Worm (Caenorhabditis elegans) whole organism, L1 larva: ENCODE data around the gene T22B7.8.
A peak's percentile ranks its signal among the peaks of the same experiment; 100 is the strongest.

Experiments
- Y116A8C.19 ChIP-seq: sonication (generic microtip); optimal IDR thresholded peaks from 2 replicates; lab custom pipeline; 2016; ENCODE audit warnings: missing compliant biosample characterization, missing genetic modification characterization, borderline replicate concordance
- aly-2 ChIP-seq: fragments of 150-350 bp; optimal IDR thresholded peaks from 2 replicates; lab custom pipeline; 2014; ENCODE audit warnings: missing biosample characterization, missing genetic modification characterization
- blmp-1 ChIP-seq: fragments of 150-350 bp; optimal IDR thresholded peaks from 2 replicates; lab custom pipeline; 2014; ENCODE audit warnings: missing biosample characterization, missing genetic modification characterization
- ceh-8 ChIP-seq: fragments of 200-800 bp; sonication (Bioruptor generic); optimal IDR thresholded peaks from 2 replicates; lab custom pipeline; 2018; ENCODE audit warnings: mild to moderate bottlenecking, missing genetic modification characterization, moderate library complexity, missing compliant biosample characterization
- ceh-88 ChIP-seq: fragments of 200-800 bp; sonication (Bioruptor generic); IDR thresholded peaks from 2 replicates; pipeline ENCODE4 v1.3.6; 2022; ENCODE audit warnings: missing genetic modification characterization, missing compliant biosample characterization
- dpl-1 ChIP-seq, 3 experiments: fragments of 150-350 bp in 2 of 3; sonication (generic microtip) in 1 of 3; optimal IDR thresholded peaks; 2 replicates each; lab custom pipeline; 2014 to 2017; ENCODE audit warnings: missing biosample characterization in 3 of 3, missing genetic modification characterization in 3 of 3, missing genetic modification reagents in 3 of 3
- efl-1 ChIP-seq, 4 experiments: fragments of 150-350 bp; optimal IDR thresholded peaks in 3 of 4; peaks in 1 of 4; 1 replicate in 1 of 4; 2 replicates in 3 of 4; lab custom pipeline; 2014; ENCODE audit warnings: missing biosample characterization in 2 of 4, missing genetic modification characterization in 2 of 4, missing genetic modification reagents in 2 of 4
- efl-3 ChIP-seq: fragments of 200-800 bp; sonication (Bioruptor generic); optimal IDR thresholded peaks from 2 replicates; lab custom pipeline; 2018; ENCODE audit warnings: mild to moderate bottlenecking, missing genetic modification characterization, missing compliant biosample characterization
- egl-27 ChIP-seq, 2 experiments: fragments of 150-350 bp in 1 of 2; sonication (generic microtip); optimal IDR thresholded peaks; 3 replicates each; lab custom pipeline; 2017 to 2018; ENCODE audit warnings: missing biosample characterization in 2 of 2, missing genetic modification characterization in 2 of 2, missing genetic modification reagents in 2 of 2
- elt-3 ChIP-seq, 6 experiments: fragments of 150-350 bp in 1 of 6; sonication (generic microtip); optimal IDR thresholded peaks; 2 replicates each; lab custom pipeline; 2017 to 2018; ENCODE audit warnings: missing biosample characterization in 6 of 6, missing genetic modification characterization in 6 of 6, inconsistent platforms in 1 of 6
- grh-1 ChIP-seq: fragments of 200-800 bp; sonication (Bioruptor generic); IDR thresholded peaks from 2 replicates; pipeline ENCODE4 v1.3.6; 2022; ENCODE audit warnings: missing genetic modification reagents, missing genetic modification characterization, missing compliant biosample characterization
- hlh-4 ChIP-seq: sonication (generic microtip); optimal IDR thresholded peaks from 2 replicates; lab custom pipeline; 2016; ENCODE audit warnings: mild to moderate bottlenecking, missing genetic modification characterization, missing compliant biosample characterization
- jun-1 ChIP-seq: fragments of 150-350 bp; optimal IDR thresholded peaks from 2 replicates; lab custom pipeline; 2014; ENCODE audit warnings: missing biosample characterization, missing genetic modification reagents, missing genetic modification characterization
- lin-13 ChIP-seq: fragments of 150-350 bp; optimal IDR thresholded peaks from 2 replicates; lab custom pipeline; 2014; ENCODE audit warnings: missing biosample characterization, missing genetic modification reagents, missing genetic modification characterization
- lin-14 ChIP-seq: fragments of 200-800 bp; sonication (Bioruptor generic); optimal IDR thresholded peaks from 2 replicates; lab custom pipeline; 2018; ENCODE audit warnings: mild to moderate bottlenecking, missing genetic modification characterization, moderate library complexity, missing compliant biosample characterization
- lin-15B ChIP-seq: fragments of 150-350 bp; sonication (generic microtip); optimal IDR thresholded peaks from 3 replicates; lab custom pipeline; 2014; ENCODE audit warnings: missing biosample characterization, missing genetic modification characterization
- lin-35 ChIP-seq, 2 experiments: fragments of 150-350 bp; optimal IDR thresholded peaks; 2 replicates each; lab custom pipeline; 2014; ENCODE audit warnings: missing biosample characterization in 2 of 2, missing genetic modification characterization in 2 of 2, missing genetic modification reagents in 2 of 2
- mdl-1 ChIP-seq, 2 experiments: fragments of 150-350 bp; optimal IDR thresholded peaks; 2 replicates each; lab custom pipeline; 2014 to 2017; ENCODE audit warnings: missing biosample characterization in 2 of 2, missing genetic modification characterization in 2 of 2, inconsistent platforms in 1 of 2
- nhr-11 ChIP-seq: fragments of 150-350 bp; optimal IDR thresholded peaks from 2 replicates; lab custom pipeline; 2014; ENCODE audit warnings: missing biosample characterization, missing genetic modification characterization
- nhr-12 ChIP-seq: sonication (generic microtip); optimal IDR thresholded peaks from 2 replicates; lab custom pipeline; 2017; ENCODE audit warnings: missing biosample characterization, missing genetic modification characterization
- nhr-19 ChIP-seq: fragments of 200-800 bp; sonication (Bioruptor generic); conservative IDR thresholded peaks from 2 replicates; pipeline ENCODE4 v1.3.6; 2022; ENCODE audit warnings: missing genetic modification characterization, missing compliant biosample characterization
- nhr-20 ChIP-seq: sonication (generic microtip); optimal IDR thresholded peaks from 2 replicates; lab custom pipeline; 2016; ENCODE audit warnings: mild to moderate bottlenecking, missing genetic modification characterization, missing compliant biosample characterization
- nhr-28 ChIP-seq: fragments of 150-350 bp; optimal IDR thresholded peaks from 2 replicates; lab custom pipeline; 2014; ENCODE audit warnings: missing biosample characterization, missing genetic modification characterization
- nhr-47 ChIP-seq: sonication (generic microtip); optimal IDR thresholded peaks from 2 replicates; lab custom pipeline; 2016; ENCODE audit warnings: mild to moderate bottlenecking, missing genetic modification characterization, moderate library complexity, missing compliant biosample characterization
- nhr-77 ChIP-seq: fragments of 150-350 bp; optimal IDR thresholded peaks from 2 replicates; lab custom pipeline; 2014; ENCODE audit warnings: missing biosample characterization, missing genetic modification characterization
- nhr-84 ChIP-seq: sonication (generic microtip); optimal IDR thresholded peaks from 2 replicates; lab custom pipeline; 2017; ENCODE audit warnings: missing biosample characterization, missing genetic modification characterization
- nhr-85 ChIP-seq: sonication (generic microtip); peaks from one replicate; lab custom pipeline; 2016; ENCODE audit warnings: missing genetic modification characterization, inconsistent platforms, missing compliant biosample characterization
- pag-3 ChIP-seq: sonication (generic microtip); optimal IDR thresholded peaks from 2 replicates; lab custom pipeline; 2017; ENCODE audit warnings: missing genetic modification characterization, mild to moderate bottlenecking, missing compliant biosample characterization, antibody characterized with exemption, borderline replicate concordance; ENCODE audit not compliant: insufficient read depth
- snu-23 ChIP-seq: sonication (generic microtip); optimal IDR thresholded peaks from 2 replicates; lab custom pipeline; 2016; ENCODE audit warnings: missing genetic modification characterization, missing compliant biosample characterization
- sup-37 ChIP-seq: fragments of 200-800 bp; sonication (Bioruptor generic); optimal IDR thresholded peaks from 2 replicates; lab custom pipeline; 2018; ENCODE audit warnings: mild to moderate bottlenecking, missing genetic modification characterization, missing compliant biosample characterization
- tbx-2 ChIP-seq: sonication (generic microtip); optimal IDR thresholded peaks from 2 replicates; lab custom pipeline; 2016; ENCODE audit warnings: missing genetic modification characterization, missing compliant biosample characterization
- tlp-1 ChIP-seq: fragments of 150-350 bp; optimal IDR thresholded peaks from 2 replicates; lab custom pipeline; 2014; ENCODE audit warnings: missing biosample characterization, missing genetic modification characterization
- unc-86 ChIP-seq: sonication (generic microtip); optimal IDR thresholded peaks from 2 replicates; lab custom pipeline; 2016; ENCODE audit warnings: missing genetic modification characterization, missing compliant biosample characterization
- unc-98 ChIP-seq: fragments of 200-800 bp; sonication (Bioruptor generic); IDR thresholded peaks from 2 replicates; pipeline ENCODE4 v1.3.6; 2022; ENCODE audit warnings: missing genetic modification characterization, missing compliant biosample characterization
- vab-15 ChIP-seq: sonication (generic microtip); optimal IDR thresholded peaks from 2 replicates; lab custom pipeline; 2017; ENCODE audit warnings: missing genotype, mild to moderate bottlenecking, missing genetic modification characterization, missing compliant biosample characterization
- zip-4 ChIP-seq: fragments of 200-800 bp; sonication (Bioruptor generic); optimal IDR thresholded peaks from 2 replicates; lab custom pipeline; 2018; ENCODE audit warnings: mild to moderate bottlenecking, missing genetic modification characterization, moderate library complexity, missing compliant biosample characterization
- ztf-4 ChIP-seq: fragments of 150-350 bp; optimal IDR thresholded peaks from 2 replicates; lab custom pipeline; 2014; ENCODE audit warnings: missing biosample characterization, missing genetic modification characterization

The T22B7.8 gene

DNA sequence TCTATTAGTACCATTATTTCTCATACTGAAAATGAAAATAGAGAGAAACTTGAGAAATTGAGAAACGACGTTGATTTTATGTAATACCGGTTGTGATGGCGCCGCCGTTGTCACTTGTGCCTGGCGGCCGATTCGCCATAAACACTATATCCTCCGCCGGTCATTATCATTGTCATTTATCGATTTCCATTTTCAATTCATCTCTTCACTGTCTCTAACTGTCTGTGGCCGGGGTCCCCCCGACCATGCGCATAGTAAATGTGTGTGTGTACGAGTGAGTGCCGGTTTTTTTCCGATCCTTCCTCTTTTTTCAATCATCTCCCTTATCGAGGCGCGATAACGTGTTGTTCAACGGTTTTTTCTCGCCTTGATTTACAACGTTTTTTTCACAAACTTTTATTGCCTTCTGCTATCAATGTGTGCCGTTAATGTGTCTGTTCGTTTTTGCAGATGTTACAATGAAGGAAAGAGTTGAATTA lies 28.3 kb upstream of the T22B7.8 start, which contains the start of gene F14D12.1 (continued):
- TF ChIP-seq unc-98 (GFP tag; lab: Robert Waterston, UW) (no peak), hlh-4 (tag; lab: Kevin White, UChicago) (no peak), pag-3 (tag; lab: Kevin White, UChicago) (no peak), efl-3 (no peak), dpl-1 (GFP tag; optimal IDR thresholded peaks at IDR 0.05; lab: Kevin White, UChicago) (no peak), lin-35 (GFP tag; optimal IDR thresholded peaks at IDR 0.05; lab: Kevin White, UChicago) (peak in 1 of 2 experiments; percentile 49)

DNA sequence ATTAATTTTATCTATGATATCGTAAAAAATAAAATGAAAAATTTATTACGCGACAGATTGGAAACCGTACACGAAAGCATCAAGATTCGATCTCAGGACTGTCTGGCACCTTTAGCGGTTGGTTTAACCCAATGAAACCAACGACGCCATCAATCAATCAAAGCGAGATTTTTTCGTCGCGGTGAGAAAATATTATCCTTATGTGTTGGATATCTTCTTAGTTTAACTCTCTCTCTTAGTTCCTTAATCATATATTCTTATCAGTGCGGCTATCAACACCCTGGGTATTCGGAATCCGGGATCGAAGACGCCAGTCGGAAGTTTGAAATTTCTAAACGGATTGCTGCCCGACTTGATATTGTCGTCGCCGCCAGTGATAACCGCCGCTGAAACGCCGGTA lies 26.7 kb upstream of the T22B7.8 start:
- TF ChIP-seq elt-3 (tag; optimal IDR thresholded peaks at IDR 0.05; lab: Kevin White, UChicago) (peak in 2 of 6 experiments; percentile 45 to 70), egl-27 (tag; optimal IDR thresholded peaks at IDR 0.05; lab: Kevin White, UChicago) (no peak), nhr-85 (tag; lab: Kevin White, UChicago) (peak; percentile 49), snu-23 (GFP tag; lab: Kevin White, UChicago) (no peak), blmp-1 (tag; lab: Kevin White, UChicago) (peak; percentile 81), nhr-12 (no peak)

DNA sequence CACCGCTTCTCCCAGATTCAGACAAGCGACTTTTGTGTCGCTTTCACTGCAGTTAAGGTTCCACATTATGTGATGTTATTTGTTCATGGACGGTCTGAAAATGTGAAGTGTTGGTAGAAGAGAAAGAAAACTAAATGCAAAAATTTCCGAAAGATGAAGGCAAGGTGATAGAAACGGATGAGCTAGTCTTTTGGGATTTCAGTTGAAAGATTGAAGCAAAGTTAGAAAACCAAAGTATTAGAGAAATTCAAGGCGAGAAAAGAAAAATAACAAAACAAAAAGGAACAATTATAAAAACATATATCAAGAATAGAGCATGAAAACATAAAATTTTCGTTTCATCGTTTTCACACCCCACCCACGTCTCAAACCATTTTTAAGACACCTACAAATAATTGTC lies 20.6 kb upstream of the T22B7.8 start, which contains the start of gene octr-1:
Gene octr-1, minus strand, starts transcription at position 101 of the 400 bp plus-strand sequence.
- no peak for TF ChIP-seq ceh-8 (GFP tag; lab: Kevin White, UChicago)
- no peak for TF ChIP-seq efl-1 (optimal IDR thresholded peaks at IDR 0.05; lab: Kevin White, UChicago)
- no peak for TF ChIP-seq efl-1 (GFP tag; optimal IDR thresholded peaks at IDR 0.05 in 1 of 2; lab: Kevin White, UChicago)
- TF ChIP-seq pag-3 (tag; lab: Kevin White, UChicago): no peak
- no peak for TF ChIP-seq Y116A8C.19 (tag; lab: Kevin White, UChicago)
- no peak for TF ChIP-seq egl-27 (tag; optimal IDR thresholded peaks at IDR 0.05; lab: Kevin White, UChicago)
- no peak for TF ChIP-seq ceh-88
- no peak for TF ChIP-seq unc-98 (GFP tag; lab: Robert Waterston, UW)
- TF ChIP-seq nhr-28 (tag; lab: Kevin White, UChicago): no peak
- TF ChIP-seq nhr-11 (tag; lab: Kevin White, UChicago): no peak
- no peak for TF ChIP-seq tlp-1
- no peak for TF ChIP-seq unc-86 (tag; lab: Kevin White, UChicago)
- TF ChIP-seq ztf-4 (tag; lab: Kevin White, UChicago): no peak
- no peak for TF ChIP-seq zip-4 (GFP tag; lab: Kevin White, UChicago)

DNA sequence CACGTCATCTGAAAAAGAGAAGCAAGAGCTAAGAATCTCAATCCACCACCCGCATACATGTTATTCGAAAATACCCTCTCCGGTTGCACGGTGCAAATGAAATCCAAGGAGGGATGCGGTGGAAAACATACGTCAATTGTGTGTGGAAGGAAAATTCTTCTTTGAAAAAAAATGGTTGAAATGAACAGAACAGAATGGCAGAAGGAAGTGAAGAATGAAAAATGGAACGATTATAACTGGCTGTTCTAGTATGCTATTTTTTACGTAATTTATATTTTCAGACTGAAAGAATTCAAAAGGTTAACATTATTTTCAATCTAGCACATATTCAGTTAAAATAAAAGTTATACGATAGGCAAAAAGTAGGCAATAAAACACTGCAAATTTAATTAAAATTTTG lies 15.7 kb upstream of the T22B7.8 start:
- TF ChIP-seq efl-1 (optimal IDR thresholded peaks at IDR 0.05; lab: Kevin White, UChicago): no peak
- TF ChIP-seq efl-1 (GFP tag; optimal IDR thresholded peaks at IDR 0.05 in 1 of 2; lab: Kevin White, UChicago): peak in 1 of 2 experiments; percentile 4
- no peak for TF ChIP-seq lin-13 (GFP tag; lab: Kevin White, UChicago)

DNA sequence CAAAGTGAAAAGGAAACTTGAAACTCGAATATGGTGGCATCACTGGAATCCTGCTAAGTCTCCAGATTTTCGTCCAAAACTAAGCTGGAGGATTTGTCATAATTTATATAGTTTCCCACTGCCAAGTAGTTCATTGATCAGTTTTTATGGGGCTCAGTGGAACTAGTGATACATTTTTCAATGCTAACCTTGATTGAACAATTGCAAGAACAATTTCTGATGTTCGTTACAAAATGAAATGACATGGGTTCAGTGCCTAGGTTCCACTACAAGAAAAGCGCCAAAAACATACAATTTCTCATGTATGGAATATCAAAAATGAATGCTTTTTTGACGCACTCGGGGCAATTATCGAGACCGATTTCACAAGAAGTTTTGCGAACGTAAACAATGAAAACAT lies 9.9 kb upstream of the T22B7.8 start:
- TF ChIP-seq aly-2 (tag; lab: Kevin White, UChicago) (no peak), nhr-85 (tag; lab: Kevin White, UChicago) (no peak), nhr-20 (tag; lab: Kevin White, UChicago) (no peak), nhr-47 (tag; lab: Kevin White, UChicago) (no peak), lin-15B (no peak), nhr-84 (tag; lab: Kevin White, UChicago) (no peak), blmp-1 (tag; lab: Kevin White, UChicago) (no peak), elt-3 (tag; optimal IDR thresholded peaks at IDR 0.05; lab: Kevin White, UChicago) (no peak)
- TF ChIP-seq, all 84 proteins: peak for 0

DNA sequence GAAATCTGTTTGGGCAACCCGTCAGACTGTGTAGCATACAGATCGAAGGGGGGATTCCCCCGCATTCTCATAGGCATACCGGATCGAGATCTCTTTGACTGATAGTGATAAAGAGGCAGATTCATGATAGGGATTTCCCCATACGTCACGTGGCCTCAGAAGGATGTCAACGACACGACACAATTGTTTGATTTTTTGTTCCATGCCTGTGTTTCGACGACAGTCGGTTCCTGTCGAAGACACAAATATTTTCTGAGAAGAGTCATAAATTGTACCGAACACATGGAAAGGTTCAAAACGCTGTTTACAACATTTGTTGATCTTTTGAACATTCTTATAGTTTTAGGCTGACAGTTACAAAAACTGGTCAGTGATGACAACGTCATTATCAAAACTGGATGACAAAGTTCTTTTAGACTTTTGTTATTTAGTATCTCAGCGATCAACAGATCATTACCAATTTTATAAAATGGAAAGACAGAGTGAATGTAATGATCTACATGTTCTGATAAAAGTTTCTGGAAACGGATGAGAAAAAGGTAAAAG lies 3.2 kb upstream of the T22B7.8 start:
- TF ChIP-seq grh-1 (GFP tag; lab: Robert Waterston, UW) (peak; percentile 27; the same call in 1 of the 2 replicates), mdl-1 (tag; optimal IDR thresholded peaks at IDR 0.05; lab: Kevin White, UChicago) (peak in 1 of 2 experiments; percentile 61), lin-35 (GFP tag; optimal IDR thresholded peaks at IDR 0.05; lab: Kevin White, UChicago) (peak in 1 of 2 experiments; percentile 15), lin-13 (GFP tag; lab: Kevin White, UChicago) (no peak), nhr-19 (peak; percentile 19; the same call in 1 of the 2 replicates), snu-23 (GFP tag; lab: Kevin White, UChicago) (peak; percentile 25), sup-37 (GFP tag; lab: Kevin White, UChicago) (no peak), lin-14 (GFP tag; lab: Kevin White, UChicago) (peak; percentile 39), tbx-2 (tag; lab: Kevin White, UChicago) (peak; percentile 20), nhr-85 (tag; lab: Kevin White, UChicago) (peak; percentile 82), vab-15 (tag; lab: Kevin White, UChicago) (no peak), jun-1 (tag; lab: Kevin White, UChicago) (no peak), efl-1 (optimal IDR thresholded peaks at IDR 0.05; lab: Kevin White, UChicago) (no peak), efl-1 (GFP tag; optimal IDR thresholded peaks at IDR 0.05 in 1 of 2; lab: Kevin White, UChicago) (peak in 1 of 2 experiments; percentile 76), zip-4 (GFP tag; lab: Kevin White, UChicago) (no peak), nhr-20 (tag; lab: Kevin White, UChicago) (peak; percentile 76), nhr-77 (tag; lab: Kevin White, UChicago) (peak; percentile 7), elt-3 (tag; optimal IDR thresholded peaks at IDR 0.05; lab: Kevin White, UChicago) (peak in 4 of 6 experiments; percentile 17 to 70 (median 54)), blmp-1 (tag; lab: Kevin White, UChicago) (peak; percentile 73)
